Worm (Caenorhabditis elegans): Measurements from ENCODE around the gene C27F2.6.

C27F2.6 gene

ce11 chrIII:4986790-4987259 lies 6.6 kb upstream of the C27F2.6 start, which contains the start of the genes C27F2.10 and wdr-60 (continued):
- no peak for TF ChIP-seq nhr-20 (tag; optimal IDR thresholded peaks at IDR 0.05)
- no peak for TF ChIP-seq mdl-1 (tag; optimal IDR thresholded peaks at IDR 0.05)
- TF ChIP-seq ceh-82 (tag; optimal IDR thresholded peaks at IDR 0.05) = peak in 1 of 3 experiments; percentile 16
- peak; percentile 41 for TF ChIP-seq xbp-1 (tag; optimal IDR thresholded peaks at IDR 0.05)

ce11 chrIII:4984444-4985086 lies 4.3 kb upstream of the C27F2.6 start, which contains the start of gene C27F2.7:
Gene C27F2.7 (minus strand): TSS chrIII:4984494.
- no peak for TF ChIP-seq sup-37 (GFP tag; optimal IDR thresholded peaks at IDR 0.05)
- TF ChIP-seq pax-3 (tag; optimal IDR thresholded peaks at IDR 0.05) = no peak
- TF ChIP-seq lin-13 (GFP tag; optimal IDR thresholded peaks at IDR 0.05) = no peak
- TF ChIP-seq egl-27 (tag; optimal IDR thresholded peaks at IDR 0.05) = no peak
- no peak for TF ChIP-seq vab-15 (tag; optimal IDR thresholded peaks at IDR 0.05)
- no peak for TF ChIP-seq unc-62 (GFP tag; optimal IDR thresholded peaks at IDR 0.05)
- no peak for TF ChIP-seq ets-5 (GFP tag; IDR thresholded peaks at IDR 0.05)

ce11 chrIII:4983961-4984360 lies 3.7 kb upstream of the C27F2.6 start:
- TF ChIP-seq nhr-76 (tag; optimal IDR thresholded peaks at IDR 0.05) = no peak
- TF ChIP-seq fkh-10 (GFP tag; optimal IDR thresholded peaks at IDR 0.05) = no peak
- TF ChIP-seq tbx-2 (tag; optimal IDR thresholded peaks at IDR 0.05) = no peak
- TF ChIP-seq efl-3 (GFP tag; optimal IDR thresholded peaks at IDR 0.05) = no peak
- no peak for TF ChIP-seq mep-1 (tag; optimal IDR thresholded peaks at IDR 0.05)
- TF ChIP-seq egl-13 (tag; optimal IDR thresholded peaks at IDR 0.05) = no peak
- TF ChIP-seq lin-39 (tag; optimal IDR thresholded peaks at IDR 0.05) = no peak
- no peak for TF ChIP-seq nhr-84 (tag; optimal IDR thresholded peaks at IDR 0.05)
- TF ChIP-seq C16A3.4 (tag; optimal IDR thresholded peaks at IDR 0.05) = no peak
- TF ChIP-seq hpl-2 (GFP tag; optimal IDR thresholded peaks at IDR 0.05) = no peak
- no peak for TF ChIP-seq snpc-4 (tag; optimal IDR thresholded peaks at IDR 0.05)
- no peak for TF ChIP-seq tlp-1 (tag; optimal IDR thresholded peaks at IDR 0.05)
- TF ChIP-seq unc-98 (GFP tag; IDR thresholded peaks at IDR 0.05) = no peak
- TF ChIP-seq unc-30 (tag; optimal IDR thresholded peaks at IDR 0.05) = no peak
- TF ChIP-seq aha-1 (tag; optimal IDR thresholded peaks at IDR 0.05) = no peak
- no peak for TF ChIP-seq lin-14 (GFP tag; optimal IDR thresholded peaks at IDR 0.05)
- no peak for TF ChIP-seq snu-23 (GFP tag; optimal IDR thresholded peaks at IDR 0.05)
- no peak for TF ChIP-seq lin-35 (GFP tag; optimal IDR thresholded peaks at IDR 0.05)
- TF ChIP-seq egl-27 (tag; optimal IDR thresholded peaks at IDR 0.05) = no peak
- TF ChIP-seq nhr-12 (tag; optimal IDR thresholded peaks at IDR 0.05) = no peak

- TF ChIP-seq egl-13 (tag; optimal IDR thresholded peaks at IDR 0.05) (no peak), ets-5 (GFP tag; IDR thresholded peaks at IDR 0.05) (no peak), lsy-2 (tag; optimal IDR thresholded peaks at IDR 0.05) (peak in 1 of 2 experiments; percentile 8), lin-14 (GFP tag; optimal IDR thresholded peaks at IDR 0.05) (peak; percentile 66)
Observed at ce11 chrIII:4968146-4968545, 12.1 kb downstream of the C27F2.6 start.

- TF ChIP-seq irx-1 (tag; optimal IDR thresholded peaks at IDR 0.05) (no peak), egl-27 (tag; optimal IDR thresholded peaks at IDR 0.05) (no peak), tlp-1 (tag; optimal IDR thresholded peaks at IDR 0.05) (no peak), tbx-2 (tag; optimal IDR thresholded peaks at IDR 0.05) (no peak), fkh-10 (GFP tag; optimal IDR thresholded peaks at IDR 0.05) (peak; percentile 75), mep-1 (tag; optimal IDR thresholded peaks at IDR 0.05) (peak; percentile 13), nhr-19 (GFP tag; conservative IDR thresholded peaks at IDR 0.05) (no peak), pax-3 (tag; optimal IDR thresholded peaks at IDR 0.05) (no peak), lin-35 (GFP tag; optimal IDR thresholded peaks at IDR 0.05) (peak in 1 of 2 experiments; percentile 6), skn-1 (tag; optimal IDR thresholded peaks at IDR 0.05) (no peak), vab-15 (tag; optimal IDR thresholded peaks at IDR 0.05) (no peak), dsc-1 (tag; optimal IDR thresholded peaks at IDR 0.05) (no peak), ets-5 (GFP tag; IDR thresholded peaks at IDR 0.05) (no peak), lin-14 (GFP tag; optimal IDR thresholded peaks at IDR 0.05) (peak; percentile 82), ceh-63 (GFP tag; optimal IDR thresholded peaks at IDR 0.05) (no peak), sup-37 (GFP tag; optimal IDR thresholded peaks at IDR 0.05) (no peak), nhr-47 (tag; optimal IDR thresholded peaks at IDR 0.05) (no peak), sox-4 (tag; optimal IDR thresholded peaks at IDR 0.05) (no peak), ces-1 (GFP tag; optimal IDR thresholded peaks at IDR 0.05) (peak; percentile 85), aly-2 (tag; optimal IDR thresholded peaks at IDR 0.05) (no peak), swsn-7 (tag; optimal IDR thresholded peaks at IDR 0.05) (no peak), mef-2 (tag; optimal IDR thresholded peaks at IDR 0.05) (no peak), hlh-17 (GFP tag; optimal IDR thresholded peaks at IDR 0.05; ENCODE audit: borderline replicate concordance) (no peak), ceh-82 (tag; optimal IDR thresholded peaks at IDR 0.05) (peak in 1 of 3 experiments; percentile 25)
Observed at ce11 chrIII:4967236-4967635, 13.0 kb downstream of the C27F2.6 start.
